Worm (Caenorhabditis elegans) whole organism, dauer: ENCODE data around the gene hpo-36.

ENCODE experiments used
- unc-62 ChIP-seq: sonication (generic microtip); optimal IDR thresholded peaks from 2 replicates; lab custom pipeline; 2017; ENCODE audit warnings: missing biosample characterization, missing genetic modification reagents, missing genetic modification characterization

Gene hpo-36

DNA sequence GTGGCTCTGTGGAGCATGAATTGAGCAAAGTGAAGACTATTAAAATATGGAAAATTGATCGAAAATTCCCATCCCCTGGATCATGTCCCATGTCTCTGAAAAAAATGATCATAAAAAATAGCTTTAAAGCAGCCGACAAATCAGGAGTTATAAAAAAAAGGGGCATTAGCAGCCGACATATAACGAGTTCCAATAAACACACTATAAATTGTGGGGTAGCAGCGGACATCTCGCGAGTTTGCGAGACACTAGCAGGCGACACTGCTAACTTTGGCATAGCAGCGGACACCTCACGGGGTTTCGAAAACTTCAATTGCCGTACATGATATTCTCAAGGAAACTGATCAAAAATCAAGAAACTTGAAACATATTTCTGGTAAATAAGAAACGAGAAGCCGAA, at the start of gene hpo-36:
Gene hpo-36 (minus strand): TSS at position 101 of the 400 bp plus-strand sequence.
- no peak for TF ChIP-seq unc-62 (GFP tag; lab: Kevin White, UChicago)

DNA sequence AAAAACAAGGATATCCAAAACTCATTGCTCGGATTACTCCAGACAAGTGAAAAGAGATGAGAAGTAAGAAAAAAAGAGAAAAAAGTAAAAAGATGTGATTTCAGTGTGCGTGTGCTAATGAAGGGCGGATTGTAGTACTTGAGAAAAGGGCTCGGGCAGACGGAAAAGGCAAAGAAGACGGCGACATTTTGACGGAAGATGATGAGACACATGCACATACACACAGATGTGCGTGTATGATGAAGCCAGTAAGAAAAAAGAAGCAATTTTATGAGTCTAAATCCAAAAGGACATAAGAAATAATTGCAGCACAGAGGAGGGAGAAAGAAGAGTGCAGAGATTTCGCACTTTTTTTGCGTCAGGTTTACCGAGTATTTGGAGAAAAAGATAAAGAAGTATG, 49.3 kb upstream of the hpo-36 start:
- no peak for TF ChIP-seq unc-62 (GFP tag; lab: Kevin White, UChicago)

DNA sequence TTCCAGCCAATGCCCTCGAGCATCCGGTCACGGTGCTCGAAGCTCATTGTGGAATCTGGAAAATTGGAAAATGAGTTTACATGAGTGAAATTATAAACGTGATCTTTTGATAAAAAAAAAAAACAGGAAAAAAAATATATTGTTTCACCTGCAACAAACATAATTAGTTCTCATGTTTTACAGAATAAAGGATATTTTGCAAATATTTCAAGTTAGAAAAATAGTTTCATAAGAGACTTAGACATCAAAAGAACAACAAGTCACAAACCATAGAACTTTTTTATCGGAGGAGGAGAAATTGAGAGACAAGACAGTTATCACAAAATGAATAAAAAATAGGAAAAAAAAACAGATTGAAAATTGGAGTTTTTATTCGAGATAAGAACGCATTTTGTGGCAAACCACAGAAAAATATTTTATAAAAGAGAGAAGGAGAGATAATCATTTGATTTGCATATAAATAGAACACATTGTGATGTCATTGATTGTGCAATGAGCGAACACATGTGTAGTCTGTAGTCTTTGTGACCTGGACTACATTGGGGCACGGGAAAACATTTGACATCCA, 45.0 kb upstream of the hpo-36 start, which contains the start of gene R08F11.1:
Gene R08F11.1 (minus strand): TSS at position 51 of the 568 bp plus-strand sequence.
- TF ChIP-seq unc-62 (GFP tag; lab: Kevin White, UChicago), result no peak

DNA sequence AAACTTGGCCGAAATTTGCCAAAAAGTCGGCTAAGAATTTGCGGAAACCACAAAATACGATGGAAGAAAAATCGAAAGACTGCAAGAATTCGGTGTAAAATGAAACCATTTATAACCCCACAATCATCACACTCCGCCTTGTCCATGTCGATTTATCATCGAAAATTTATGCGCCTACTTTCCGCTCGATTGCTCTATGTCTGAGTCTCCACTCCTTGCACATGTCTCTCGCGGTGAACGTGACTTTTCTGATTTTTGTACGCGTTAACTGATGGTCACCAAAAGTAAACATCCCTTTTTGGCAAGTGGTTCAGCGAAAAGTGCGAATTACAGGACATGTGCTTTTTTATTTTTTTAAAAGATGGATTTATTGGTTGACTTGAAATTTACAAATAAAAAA, 37.7 kb upstream of the hpo-36 start:
- no peak for TF ChIP-seq unc-62 (GFP tag; lab: Kevin White, UChicago)

DNA sequence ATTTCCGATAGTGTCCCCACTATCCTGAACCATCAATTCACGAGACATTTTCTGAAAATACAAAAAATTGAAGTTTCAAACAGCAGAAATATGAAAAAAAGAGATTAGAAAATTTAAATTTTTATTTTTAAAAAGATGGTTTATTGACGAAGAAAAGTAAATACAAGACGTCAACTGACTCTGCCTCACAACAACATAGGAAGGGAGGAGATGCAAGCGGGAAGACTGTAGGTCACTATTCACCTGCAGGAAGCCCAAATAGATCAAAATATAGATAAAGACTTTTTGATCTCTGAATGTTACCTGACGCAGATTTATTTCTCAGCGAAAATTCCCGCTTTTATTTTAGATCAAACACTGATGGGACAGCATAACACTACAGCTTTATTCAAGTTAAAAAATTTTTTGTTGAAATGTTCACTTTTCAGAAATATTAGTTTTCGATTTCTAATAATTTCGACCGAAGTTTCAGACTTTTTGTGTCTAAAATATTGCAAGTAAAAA, 36.9 kb upstream of the hpo-36 start, which contains the start of gene cysl-3:
Gene cysl-3 (minus strand): TSS at position 51 of the 504 bp plus-strand sequence.
- TF ChIP-seq unc-62 (GFP tag; lab: Kevin White, UChicago), result no peak

DNA sequence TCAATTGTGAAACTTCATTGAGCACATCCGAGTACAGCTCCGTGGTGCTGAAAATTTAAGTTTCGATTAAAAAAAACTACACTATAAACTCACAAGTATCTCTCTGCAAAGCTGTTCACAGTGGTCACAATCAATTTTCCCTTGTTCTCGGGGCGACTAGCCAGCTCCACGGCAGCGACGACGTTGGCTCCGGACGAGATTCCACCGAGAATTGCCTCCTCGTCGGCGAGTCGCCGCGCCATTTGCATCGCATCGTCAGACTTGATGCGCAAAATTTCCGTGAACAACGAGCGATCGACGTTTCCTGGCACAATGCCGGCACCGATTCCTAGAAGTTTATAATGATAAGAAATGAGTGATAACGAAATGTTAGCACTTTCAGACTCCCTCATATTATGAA, 35.5 kb upstream of the hpo-36 start:
- TF ChIP-seq unc-62 (GFP tag; lab: Kevin White, UChicago), result no peak

DNA sequence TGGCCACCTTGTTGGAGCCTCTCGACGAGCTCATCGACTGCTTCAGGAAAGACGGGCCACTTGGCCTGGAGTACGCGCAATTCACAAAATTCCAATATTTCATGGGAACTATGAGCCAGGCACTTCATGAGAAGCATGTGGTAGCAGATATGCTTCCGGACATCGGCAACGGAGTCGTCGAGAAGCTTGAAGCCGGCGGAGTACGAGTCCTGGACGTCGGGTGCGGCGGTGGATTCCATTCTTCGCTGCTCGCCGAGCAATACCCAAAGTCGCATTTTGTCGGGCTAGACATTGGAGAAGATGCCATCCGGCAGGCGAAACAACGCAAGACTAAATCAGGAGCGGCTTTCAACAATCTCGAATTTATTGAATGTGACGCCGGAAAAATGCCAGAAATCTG, 34.4 kb upstream of the hpo-36 start:
- no peak for TF ChIP-seq unc-62 (GFP tag; lab: Kevin White, UChicago)

DNA sequence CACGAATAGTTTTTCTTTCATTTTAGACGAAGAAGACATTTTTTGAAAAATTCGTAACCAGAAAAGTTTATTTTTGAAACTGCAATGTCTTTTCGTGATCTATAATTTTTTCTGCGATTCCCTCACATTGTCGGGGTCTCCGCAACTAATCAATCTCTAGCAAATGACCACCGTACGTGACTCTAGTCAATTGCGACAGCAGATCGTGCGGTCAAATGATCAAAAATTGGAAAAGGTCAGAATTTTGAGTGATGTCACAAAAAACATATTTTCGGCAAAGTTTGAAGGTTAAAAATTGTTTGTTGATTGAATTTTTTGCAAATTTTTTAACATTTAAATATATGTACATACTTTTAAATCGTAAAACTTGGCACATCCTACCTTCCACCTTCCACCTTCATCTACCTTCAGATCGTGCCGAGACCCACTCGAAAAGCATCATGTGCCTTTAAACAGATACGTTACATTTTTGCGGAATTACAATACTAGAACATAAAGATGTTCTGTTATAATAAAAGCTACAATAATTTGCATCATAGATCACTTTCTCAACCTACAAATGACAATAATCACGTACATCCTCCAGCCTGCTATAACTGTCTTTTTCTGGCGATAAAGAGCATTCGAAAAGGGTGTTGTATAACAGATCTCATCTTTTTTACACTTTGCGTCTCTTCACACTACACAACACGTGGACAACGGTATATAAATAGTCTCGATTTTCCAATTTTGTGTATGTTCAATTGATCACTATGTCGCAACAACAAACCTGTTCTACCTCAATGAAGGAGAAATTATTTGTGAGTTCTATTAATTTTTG, 32.4 kb upstream of the hpo-36 start, which contains the start of the genes R08E5.1 and rips-1:
Gene R08E5.1 (minus strand): TSS at position 82 of the 820 bp plus-strand sequence.
Gene rips-1 (plus strand): TSS at position 585 of the 820 bp plus-strand sequence.
- no peak for TF ChIP-seq unc-62 (GFP tag; lab: Kevin White, UChicago)

DNA sequence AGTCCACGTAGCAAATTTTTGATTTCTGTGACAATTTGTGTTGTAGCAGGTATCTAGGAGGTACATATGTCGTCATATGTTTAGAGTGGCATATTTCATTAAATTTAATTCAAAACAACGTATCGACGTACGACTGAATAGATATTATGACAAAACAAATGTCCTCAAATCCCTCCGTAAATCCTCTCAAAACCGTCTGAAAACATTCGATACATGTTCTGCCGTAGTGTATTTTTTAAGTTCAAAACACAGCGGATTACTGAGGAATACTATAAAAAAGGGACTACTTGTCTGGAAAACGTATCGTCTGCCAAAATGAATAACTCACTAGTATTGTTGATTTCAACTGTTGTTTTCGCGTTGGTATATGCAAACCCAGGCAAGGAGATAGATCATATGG, 29.1 kb upstream of the hpo-36 start, which contains the start of gene R08E5.4:
Gene R08E5.4 (plus strand): TSS at position 301 of the 400 bp plus-strand sequence.
- no peak for TF ChIP-seq unc-62 (GFP tag; lab: Kevin White, UChicago)

DNA sequence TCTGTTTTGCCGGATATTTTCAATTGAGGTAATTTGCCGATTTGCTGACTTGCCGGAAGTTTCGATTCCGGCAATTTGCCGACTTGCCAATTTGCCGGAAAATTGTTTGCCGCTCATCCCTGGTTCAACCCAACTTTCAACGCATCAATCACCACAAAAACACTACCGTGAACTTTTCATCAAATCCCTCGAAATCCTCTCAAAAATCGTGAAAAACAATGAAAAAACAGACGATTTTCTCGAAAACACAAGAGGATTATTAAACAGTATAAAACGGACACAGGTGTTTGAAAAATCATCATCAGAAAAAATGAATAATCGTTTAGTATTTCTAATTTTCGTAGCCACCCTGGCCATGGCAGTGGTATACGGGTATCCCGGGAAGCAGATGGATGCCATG, 27.7 kb upstream of the hpo-36 start, which contains the start of gene Y39H10A.1:
Gene Y39H10A.1 (plus strand): TSS at position 301 of the 400 bp plus-strand sequence.
- TF ChIP-seq unc-62 (GFP tag; lab: Kevin White, UChicago), result no peak

DNA sequence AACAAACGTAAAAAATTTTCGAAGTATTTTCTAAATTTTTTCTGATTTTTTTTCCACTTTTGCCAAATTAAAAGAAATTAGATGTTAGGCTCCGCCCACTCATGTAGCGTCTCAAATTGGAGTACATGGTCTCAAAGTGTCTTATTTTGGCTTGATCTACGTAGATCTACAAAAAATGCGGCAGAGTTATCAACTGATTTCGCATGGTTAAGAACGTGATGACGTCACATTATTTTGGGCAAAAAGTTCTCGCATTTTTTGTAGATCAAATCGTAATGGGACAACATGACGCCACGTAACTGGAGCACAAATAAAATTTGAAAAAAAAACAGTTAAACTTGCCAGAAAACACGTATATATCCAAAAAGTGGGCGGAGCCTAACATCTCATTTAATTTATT, 22.6 kb upstream of the hpo-36 start:
- TF ChIP-seq unc-62 (GFP tag; lab: Kevin White, UChicago), result no peak

DNA sequence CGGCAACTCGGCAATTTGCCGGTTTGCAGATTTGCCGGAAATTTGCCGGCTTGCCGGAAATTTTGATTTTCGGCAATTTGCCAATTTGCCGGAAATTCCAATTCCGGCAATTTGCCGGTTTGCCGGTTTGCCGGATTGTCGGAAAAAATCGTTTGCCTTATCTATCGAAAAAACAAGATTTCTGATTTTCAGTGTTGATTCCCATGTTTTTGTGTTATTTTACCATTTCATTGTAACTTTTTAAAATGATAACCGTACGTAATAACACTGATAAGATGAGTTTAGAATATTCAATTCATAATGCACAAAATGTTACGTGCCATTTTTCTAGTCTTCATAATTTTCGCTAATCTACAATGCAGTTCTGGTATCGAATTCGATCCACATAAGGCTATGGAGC, 21.6 kb upstream of the hpo-36 start, which contains the start of gene oac-55:
Gene oac-55 (plus strand): TSS at position 301 of the 400 bp plus-strand sequence.
- TF ChIP-seq unc-62 (GFP tag; lab: Kevin White, UChicago), result no peak

DNA sequence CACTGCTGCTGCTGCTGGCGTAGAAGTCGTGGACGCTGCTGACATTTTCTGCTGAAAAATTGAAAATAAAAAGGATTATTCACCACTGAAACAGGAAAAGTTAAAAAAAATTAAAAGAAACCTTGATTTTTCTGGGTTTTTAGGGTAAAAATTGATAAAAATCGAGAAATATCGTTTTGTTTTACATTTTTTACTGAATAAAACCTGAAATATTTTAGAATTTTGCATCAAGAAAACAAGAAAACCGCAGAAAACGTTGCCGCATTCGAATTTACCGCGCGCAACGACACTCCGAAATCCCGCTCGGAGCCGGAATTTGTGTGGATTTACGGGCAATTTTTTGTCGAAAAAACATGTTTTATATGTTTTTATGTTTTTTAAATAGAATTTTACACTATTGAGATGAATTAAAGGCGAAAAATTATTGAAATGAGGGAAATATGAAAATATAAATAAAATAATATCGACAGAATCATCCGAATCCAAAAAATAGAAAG, 20.3 kb upstream of the hpo-36 start, which contains the start of gene chk-1:
Gene chk-1 (minus strand): TSS at position 51 of the 497 bp plus-strand sequence.
- no peak for TF ChIP-seq unc-62 (GFP tag; lab: Kevin White, UChicago)

DNA sequence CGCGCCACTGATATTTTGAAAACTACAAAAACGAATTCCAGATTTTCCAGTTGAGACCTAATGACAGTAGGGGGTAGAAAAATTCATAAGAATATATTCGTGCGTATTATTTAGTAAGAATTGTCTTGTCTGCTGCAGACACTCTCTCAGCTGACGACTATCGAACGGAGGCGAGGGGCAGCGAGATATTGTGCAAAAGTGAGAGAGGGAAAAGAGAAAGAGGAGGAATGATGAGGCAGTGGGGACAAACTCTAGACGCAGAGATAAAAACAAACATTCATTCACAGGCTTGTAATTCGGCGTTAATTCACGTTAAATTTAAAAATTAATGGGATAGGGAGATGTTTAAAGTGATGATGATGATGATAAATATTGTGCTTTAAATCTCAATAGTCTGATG, 17.7 kb upstream of the hpo-36 start, which contains the start of gene gid-7:
Gene gid-7 (minus strand): TSS at position 188 of the 400 bp plus-strand sequence.
- no peak for TF ChIP-seq unc-62 (GFP tag; lab: Kevin White, UChicago)

DNA sequence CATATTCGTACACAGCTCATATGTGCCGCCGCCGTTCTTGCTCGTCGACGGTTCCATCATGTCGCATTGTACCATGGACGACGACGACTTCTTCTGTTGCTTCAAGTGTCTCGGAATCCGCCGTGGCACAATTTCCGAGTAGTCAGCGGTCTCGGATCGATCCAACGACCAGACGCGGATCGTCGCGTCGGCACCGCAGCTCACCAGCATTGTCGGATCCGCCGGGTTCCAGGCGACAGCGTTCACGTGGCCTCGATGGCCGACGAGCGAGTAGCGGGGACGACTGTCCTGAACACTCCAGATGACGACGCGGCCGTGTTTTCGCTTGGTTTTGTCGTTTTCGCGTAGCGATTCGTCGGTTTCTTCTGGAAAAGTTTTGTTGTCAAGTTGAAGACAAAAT, 11.1 kb upstream of the hpo-36 start:
- TF ChIP-seq unc-62 (GFP tag; lab: Kevin White, UChicago), result no peak
